Worm (Caenorhabditis elegans) whole organism, L4 larva: Measurements from ENCODE around the gene fbxa-151.

ENCODE experiments used
- D1046.2 ChIP-seq: fragments of 200-800 bp; sonication (Bioruptor generic); IDR thresholded peaks from 2 replicates; pipeline ENCODE4 v1.3.6; 2022; ENCODE audit warnings: missing genetic modification characterization, missing compliant biosample characterization
- F10B5.3 ChIP-seq: sonication (generic microtip); optimal IDR thresholded peaks from 2 replicates; lab custom pipeline; 2016; ENCODE audit warnings: mild to moderate bottlenecking, missing genetic modification characterization, missing compliant biosample characterization
- F37D6.2 ChIP-seq: sonication (generic microtip); optimal IDR thresholded peaks from 2 replicates; lab custom pipeline; 2016; ENCODE audit warnings: mild to moderate bottlenecking, missing genetic modification characterization, missing compliant biosample characterization
- T20F7.1 ChIP-seq: fragments of 200-800 bp; sonication (Bioruptor generic); optimal IDR thresholded peaks from 2 replicates; lab custom pipeline; 2018; ENCODE audit warnings: mild to moderate bottlenecking, missing genetic modification characterization, missing compliant biosample characterization
- T26A8.4 ChIP-seq: fragments of 200-800 bp; sonication (Bioruptor generic); IDR thresholded peaks from 2 replicates; pipeline ENCODE4 v1.3.6; 2022; ENCODE audit warnings: missing genetic modification characterization, missing compliant biosample characterization
- Y105C5A.15 ChIP-seq: fragments of 200-800 bp; sonication (Bioruptor generic); IDR thresholded peaks from 2 replicates; pipeline ENCODE4 v1.3.6; 2022; ENCODE audit warnings: missing genetic modification characterization, missing compliant biosample characterization
- aha-1 ChIP-seq: fragments of 150-350 bp; peaks from one replicate; lab custom pipeline; 2014; ENCODE audit warnings: missing biosample characterization, missing genetic modification characterization
- arid-1 ChIP-seq: fragments of 200-800 bp; sonication (Bioruptor generic); conservative IDR thresholded peaks from 2 replicates; pipeline ENCODE4 v1.3.6; 2022; ENCODE audit warnings: missing genetic modification reagents, missing genetic modification characterization, missing compliant biosample characterization
- ceh-82 ChIP-seq: sonication (generic microtip); optimal IDR thresholded peaks from 2 replicates; lab custom pipeline; 2017; ENCODE audit warnings: missing biosample characterization, missing genetic modification characterization
- ces-1 ChIP-seq: fragments of 150-350 bp; sonication (generic microtip); optimal IDR thresholded peaks from 4 replicates; lab custom pipeline; 2014; ENCODE audit warnings: missing biosample characterization, missing genetic modification reagents, missing genetic modification characterization
- daf-16 ChIP-seq, 3 experiments: sonication (generic microtip); optimal IDR thresholded peaks; 2 replicates each; lab custom pipeline; 2016 to 2017; ENCODE audit warnings: missing genetic modification characterization in 3 of 3, missing genetic modification reagents in 3 of 3, mild to moderate bottlenecking in 2 of 3, missing compliant biosample characterization in 2 of 3, missing biosample characterization in 1 of 3, moderate library complexity in 1 of 3
- dmd-9 ChIP-seq: fragments of 200-800 bp; sonication (Bioruptor generic); IDR thresholded peaks from 2 replicates; pipeline ENCODE4 v1.3.6; 2022; ENCODE audit warnings: missing genetic modification reagents, missing genetic modification characterization, missing compliant biosample characterization
- dpl-1 ChIP-seq: fragments of 150-350 bp; optimal IDR thresholded peaks from 2 replicates; lab custom pipeline; 2014; ENCODE audit warnings: missing biosample characterization, missing genetic modification reagents, missing genetic modification characterization
- duxl-1 ChIP-seq: sonication (generic microtip); optimal IDR thresholded peaks from 2 replicates; lab custom pipeline; 2016; ENCODE audit warnings: mild to moderate bottlenecking, missing genetic modification characterization, moderate library complexity, missing compliant biosample characterization; ENCODE audit not compliant: poor library complexity
- dve-1 ChIP-seq: sonication (generic microtip); optimal IDR thresholded peaks from 2 replicates; lab custom pipeline; 2017; ENCODE audit warnings: antibody characterized with exemption, mild to moderate bottlenecking, missing genetic modification characterization, missing compliant biosample characterization; ENCODE audit not compliant: insufficient read depth
- egl-27 ChIP-seq: sonication (generic microtip); optimal IDR thresholded peaks from 3 replicates; lab custom pipeline; 2017; ENCODE audit warnings: missing biosample characterization, missing genetic modification reagents, missing genetic modification characterization
- fkh-10 ChIP-seq: fragments of 150-350 bp; optimal IDR thresholded peaks from 2 replicates; lab custom pipeline; 2014; ENCODE audit warnings: missing biosample characterization, missing genetic modification reagents, missing genetic modification characterization
- fos-1 ChIP-seq: fragments of 150-350 bp; optimal IDR thresholded peaks from 2 replicates; lab custom pipeline; 2014; ENCODE audit warnings: missing biosample characterization, missing genetic modification characterization
- hif-1 ChIP-seq, 2 experiments: sonication (generic microtip); optimal IDR thresholded peaks; 2 replicates each; lab custom pipeline; 2016 to 2017; ENCODE audit warnings: missing compliant biosample characterization in 2 of 2, missing genetic modification characterization in 2 of 2, missing genetic modification reagents in 2 of 2, missing genotype in 2 of 2, mild to moderate bottlenecking in 1 of 2
- hlh-11 ChIP-seq: fragments of 200-800 bp; sonication (Bioruptor generic); optimal IDR thresholded peaks from 2 replicates; lab custom pipeline; 2018; ENCODE audit warnings: mild to moderate bottlenecking, missing genetic modification characterization, missing compliant biosample characterization
- lin-15B ChIP-seq: fragments of 150-350 bp; sonication (generic microtip); optimal IDR thresholded peaks from 3 replicates; lab custom pipeline; 2014; ENCODE audit warnings: missing biosample characterization, missing genetic modification characterization
- lin-39 ChIP-seq: fragments of 150-350 bp; optimal IDR thresholded peaks from 2 replicates; lab custom pipeline; 2014; ENCODE audit warnings: missing biosample characterization, missing genetic modification reagents, missing genetic modification characterization
- lir-3 ChIP-seq: sonication (generic microtip); optimal IDR thresholded peaks from 2 replicates; lab custom pipeline; 2016; ENCODE audit warnings: mild to moderate bottlenecking, missing genetic modification characterization, missing compliant biosample characterization
- madf-5 ChIP-seq, 2 experiments: fragments of 200-800 bp; sonication (Bioruptor generic); IDR thresholded peaks; 2 replicates each; pipeline ENCODE4 v1.3.6; 2022; ENCODE audit warnings: missing compliant biosample characterization in 2 of 2, missing genetic modification characterization in 2 of 2
- mdl-1 ChIP-seq, 2 experiments: fragments of 150-350 bp in 1 of 2; sonication (generic microtip) in 1 of 2; optimal IDR thresholded peaks; 2 replicates each; lab custom pipeline; 2014 to 2017; ENCODE audit warnings: missing biosample characterization in 2 of 2, missing genetic modification characterization in 2 of 2
- mep-1 ChIP-seq: fragments of 150-350 bp; sonication (generic microtip); optimal IDR thresholded peaks from 3 replicates; lab custom pipeline; 2014; ENCODE audit warnings: missing biosample characterization, missing genetic modification characterization
- mes-2 ChIP-seq: sonication (generic microtip); optimal IDR thresholded peaks from 2 replicates; lab custom pipeline; 2016; ENCODE audit warnings: missing genotype, mild to moderate bottlenecking, missing genetic modification characterization, missing compliant biosample characterization; ENCODE audit not compliant: poor library complexity, severe bottlenecking
- mxl-3 ChIP-seq: fragments of 200-800 bp; sonication (Bioruptor generic); optimal IDR thresholded peaks from 2 replicates; lab custom pipeline; 2018; ENCODE audit warnings: mild to moderate bottlenecking, missing genetic modification characterization, missing compliant biosample characterization
- nhr-10 ChIP-seq: fragments of 150-350 bp; optimal IDR thresholded peaks from 2 replicates; lab custom pipeline; 2014; ENCODE audit warnings: missing biosample characterization, missing genetic modification characterization
- nhr-102 ChIP-seq: sonication (generic microtip); optimal IDR thresholded peaks from 2 replicates; lab custom pipeline; 2016; ENCODE audit warnings: mild to moderate bottlenecking, missing genetic modification characterization, moderate library complexity, missing compliant biosample characterization
- nhr-237 ChIP-seq: sonication (generic microtip); optimal IDR thresholded peaks from 2 replicates; lab custom pipeline; 2017; ENCODE audit warnings: missing biosample characterization, missing genetic modification characterization
- nhr-28 ChIP-seq: fragments of 150-350 bp; optimal IDR thresholded peaks from 2 replicates; lab custom pipeline; 2014; ENCODE audit warnings: missing biosample characterization, missing genetic modification characterization
- nhr-41 ChIP-seq: fragments of 200-800 bp; sonication (Bioruptor generic); IDR thresholded peaks from 2 replicates; pipeline ENCODE4 v1.3.6; 2022; ENCODE audit warnings: missing genetic modification reagents, missing genetic modification characterization, missing compliant biosample characterization
- nhr-6 ChIP-seq: fragments of 150-350 bp; optimal IDR thresholded peaks from 2 replicates; lab custom pipeline; 2014; ENCODE audit warnings: missing biosample characterization, missing genetic modification characterization
- nhr-77 ChIP-seq: fragments of 150-350 bp; optimal IDR thresholded peaks from 2 replicates; lab custom pipeline; 2014; ENCODE audit warnings: missing biosample characterization, missing genetic modification characterization
- pha-4 ChIP-seq, 2 experiments: fragments of 150-350 bp in 1 of 2; fragments of 200-800 bp in 1 of 2; sonication (Bioruptor generic) in 1 of 2; IDR thresholded peaks in 1 of 2; optimal IDR thresholded peaks in 1 of 2; 2 replicates each; pipeline versions ENCODE4 v1.3.6 to Lab custom; 2014 to 2022; ENCODE audit warnings: missing genetic modification characterization in 2 of 2, missing genetic modification reagents in 2 of 2, missing biosample characterization in 1 of 2, missing compliant biosample characterization in 1 of 2
- php-3 ChIP-seq: fragments of 200-800 bp; sonication (Bioruptor generic); IDR thresholded peaks from 2 replicates; pipeline ENCODE4 v1.3.6; 2022; ENCODE audit warnings: missing genetic modification reagents, missing genetic modification characterization, missing compliant biosample characterization
- set-16 ChIP-seq: fragments of 200-800 bp; sonication (Bioruptor generic); IDR thresholded peaks from 2 replicates; pipeline ENCODE4 v1.3.6; 2022; ENCODE audit warnings: missing genetic modification reagents, missing genetic modification characterization, missing compliant biosample characterization
- unc-39 ChIP-seq: sonication (generic microtip); optimal IDR thresholded peaks from 2 replicates; lab custom pipeline; 2017; ENCODE audit warnings: missing biosample characterization, missing genetic modification characterization
- unc-62 ChIP-seq, 3 experiments: fragments of 150-350 bp in 1 of 3; sonication (generic microtip); optimal IDR thresholded peaks in 2 of 3; peaks in 1 of 3; 1 replicate in 1 of 3; 2 replicates in 2 of 3; lab custom pipeline; 2014 to 2017; ENCODE audit warnings: missing biosample characterization in 3 of 3, missing genetic modification characterization in 3 of 3, missing genetic modification reagents in 3 of 3, missing genotype in 1 of 3
- zfp-2 ChIP-seq: sonication (generic microtip); optimal IDR thresholded peaks from 2 replicates; lab custom pipeline; 2016; ENCODE audit warnings: mild to moderate bottlenecking, missing genetic modification characterization, missing compliant biosample characterization
- zfp-3 ChIP-seq: fragments of 200-800 bp; sonication (Bioruptor generic); conservative IDR thresholded peaks from 2 replicates; pipeline ENCODE4 v1.3.6; 2022; ENCODE audit warnings: missing genetic modification reagents, missing genetic modification characterization, missing compliant biosample characterization
- zip-11 ChIP-seq: fragments of 200-800 bp; sonication (Bioruptor generic); IDR thresholded peaks from 2 replicates; pipeline ENCODE4 v1.3.6; 2022; ENCODE audit warnings: missing genetic modification characterization, missing compliant biosample characterization
- ztf-11 ChIP-seq: fragments of 150-350 bp; optimal IDR thresholded peaks from 2 replicates; lab custom pipeline; 2014; ENCODE audit warnings: missing biosample characterization, missing genetic modification characterization

Gene fbxa-151

ce11 chrIII:1249111-1249583, 17.6 kb downstream of the fbxa-151 start, which contains the start of the genes fbxa-76 and fbxa-77 (continued):
- peak; percentile 27 for TF ChIP-seq nhr-28 (tag; lab: Kevin White, UChicago)
- TF ChIP-seq zfp-3: no peak
- TF ChIP-seq nhr-77: peak; percentile 6
- TF ChIP-seq ceh-82 (tag; lab: Kevin White, UChicago): no peak
- TF ChIP-seq mdl-1 (tag; optimal IDR thresholded peaks at IDR 0.05; lab: Kevin White, UChicago): peak in 1 of 2 experiments; percentile 3
- TF ChIP-seq set-16 (GFP tag; lab: Robert Waterston, UW): no peak
- no peak for TF ChIP-seq daf-16 (GFP tag; optimal IDR thresholded peaks at IDR 0.05; lab: Kevin White, UChicago)
- TF ChIP-seq daf-16 (tag; optimal IDR thresholded peaks at IDR 0.05; lab: Kevin White, UChicago): peak; percentile 53
- TF ChIP-seq lin-39 (tag; lab: Kevin White, UChicago): no peak
- TF ChIP-seq F10B5.3 (tag; lab: Kevin White, UChicago): no peak
- no peak for TF ChIP-seq T20F7.1
- TF ChIP-seq mep-1 (tag; lab: Kevin White, UChicago): peak; percentile 33
- TF ChIP-seq nhr-41: no peak
- no peak for TF ChIP-seq F37D6.2
- TF ChIP-seq dpl-1 (GFP tag; lab: Kevin White, UChicago): peak; percentile 46
- TF ChIP-seq pha-4 (GFP tag; IDR thresholded peaks at IDR 0.05; lab: Robert Waterston, UW): no peak
- peak; percentile 70 for TF ChIP-seq pha-4 (tag; optimal IDR thresholded peaks at IDR 0.05; lab: Kevin White, UChicago)
- TF ChIP-seq D1046.2 (GFP tag; lab: Robert Waterston, UW): no peak
- TF ChIP-seq madf-5 (GFP tag; IDR thresholded peaks at IDR 0.05; lab: Robert Waterston, UW): no peak
- TF ChIP-seq arid-1 (GFP tag; lab: Robert Waterston, UW): no peak
- no peak for TF ChIP-seq fkh-10 (GFP tag; lab: Kevin White, UChicago)
- TF ChIP-seq dve-1 (tag; lab: Kevin White, UChicago): peak; percentile 90
- TF ChIP-seq nhr-102 (tag; lab: Kevin White, UChicago): no peak
- no peak for TF ChIP-seq ces-1 (GFP tag; lab: Kevin White, UChicago)
- no peak for TF ChIP-seq fos-1 (tag; lab: Kevin White, UChicago)
- no peak for TF ChIP-seq mxl-3 (GFP tag; lab: Kevin White, UChicago)
- TF ChIP-seq hlh-11 (tag; lab: Kevin White, UChicago): peak; percentile 61
- TF ChIP-seq php-3 (GFP tag; lab: Robert Waterston, UW): peak; percentile 52; the same call in 1 of the 2 replicates
- TF ChIP-seq unc-62 (GFP tag; optimal IDR thresholded peaks at IDR 0.05 in 1 of 2; lab: Kevin White, UChicago): no peak
- no peak for TF ChIP-seq unc-62 (tag; optimal IDR thresholded peaks at IDR 0.05; lab: Kevin White, UChicago)
- TF ChIP-seq dmd-9: no peak
- no peak for TF ChIP-seq zip-11
- peak; percentile 62 for TF ChIP-seq duxl-1 (tag; lab: Kevin White, UChicago)
- peak in 1 of 2 experiments; percentile 25 for TF ChIP-seq hif-1 (tag; optimal IDR thresholded peaks at IDR 0.05; lab: Kevin White, UChicago)
- TF ChIP-seq lir-3 (tag; lab: Kevin White, UChicago): no peak
- no peak for TF ChIP-seq T26A8.4 (GFP tag; lab: Robert Waterston, UW)
- no peak for TF ChIP-seq unc-39
- TF ChIP-seq ztf-11: no peak

ce11 chrIII:1248335-1248734, 18.4 kb downstream of the fbxa-151 start:
- TF ChIP-seq zfp-2 (no peak), lin-15B (tag; lab: Kevin White, UChicago) (no peak), nhr-237 (tag; lab: Kevin White, UChicago) (no peak), ceh-82 (tag; lab: Kevin White, UChicago) (no peak), nhr-10 (tag; lab: Kevin White, UChicago) (no peak), mes-2 (tag; lab: Kevin White, UChicago) (no peak), madf-5 (GFP tag; IDR thresholded peaks at IDR 0.05; lab: Robert Waterston, UW) (no peak), Y105C5A.15 (GFP tag; lab: Robert Waterston, UW) (no peak), set-16 (GFP tag; lab: Robert Waterston, UW) (no peak), egl-27 (no peak), nhr-6 (no peak), aha-1 (tag; lab: Kevin White, UChicago) (no peak)
